Worm (Caenorhabditis elegans): ENCODE results near the gene T28A8.5.

Gene T28A8.5

DNA sequence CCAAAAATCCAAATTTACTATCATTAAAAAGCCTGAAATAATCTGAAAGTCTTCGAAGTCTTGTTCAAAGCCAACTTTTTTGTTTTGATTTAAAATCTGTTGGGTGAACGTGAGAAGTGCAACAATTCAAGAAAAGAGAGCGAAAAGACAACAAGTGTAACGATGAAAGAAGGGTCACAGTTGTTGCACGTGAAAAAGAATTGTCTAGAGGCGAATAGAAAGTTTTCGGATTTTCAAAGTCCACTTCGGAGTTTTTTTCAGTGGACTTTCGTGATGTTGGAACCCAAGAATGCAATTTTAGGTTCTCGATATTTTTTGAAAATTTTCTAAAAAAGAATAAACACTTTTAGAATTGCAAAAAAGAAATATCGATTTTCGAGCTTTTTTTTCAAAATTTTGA lies 48.5 kb downstream of the T28A8.5 start:
- TF ChIP-seq lsy-2 (tag; optimal IDR thresholded peaks at IDR 0.05): peak in 1 of 2 experiments; percentile 9
- TF ChIP-seq ceh-16 (tag; optimal IDR thresholded peaks at IDR 0.05): no peak
- peak; percentile 32 for TF ChIP-seq ama-1 (optimal IDR thresholded peaks at IDR 0.05)
- TF ChIP-seq skn-1 (tag; optimal IDR thresholded peaks at IDR 0.05): no peak
- TF ChIP-seq nhr-129 (tag; optimal IDR thresholded peaks at IDR 0.05): peak; percentile 9
- no peak for TF ChIP-seq fos-1 (tag; optimal IDR thresholded peaks at IDR 0.05)

All from whole organism, L2 larva.